Worm (Caenorhabditis elegans) whole organism, L4/young adult: ENCODE measurements around the gene T28A8.5.

ENCODE experiments used
- W03F9.2 ChIP-seq: fragments of 150-350 bp; optimal IDR thresholded peaks from 2 replicates; lab custom pipeline; 2014; ENCODE audit warnings: missing biosample characterization, missing genetic modification characterization
- dao-5 ChIP-seq: sonication (generic microtip); optimal IDR thresholded peaks from 2 replicates; lab custom pipeline; 2016; ENCODE audit warnings: missing genotype, missing genetic modification characterization, moderate library complexity, missing compliant biosample characterization
- him-1 ChIP-seq: sonication (generic microtip); optimal IDR thresholded peaks from 2 replicates; lab custom pipeline; 2016; ENCODE audit warnings: missing genotype, missing genetic modification reagents, missing genetic modification characterization, missing compliant biosample characterization

- TF ChIP-seq him-1 (tag; lab: Kevin White, UChicago) = no peak
- no peak for TF ChIP-seq W03F9.2 (tag; lab: Kevin White, UChicago)
- no peak for TF ChIP-seq dao-5 (tag; lab: Kevin White, UChicago)
These were observed 27.3 kb downstream of the T28A8.5 start for ce11 chrIII:13528513-13529249.
